Worm (Caenorhabditis elegans) whole organism, L4 larva: ENCODE measurements around the gene F26F4.9.

ENCODE experiments used
- dve-1 ChIP-seq: sonication (generic microtip); optimal IDR thresholded peaks from 2 replicates; lab custom pipeline; 2017; ENCODE audit warnings: antibody characterized with exemption, mild to moderate bottlenecking, missing genetic modification characterization, missing compliant biosample characterization; ENCODE audit not compliant: insufficient read depth
- fkh-10 ChIP-seq: fragments of 150-350 bp; optimal IDR thresholded peaks from 2 replicates; lab custom pipeline; 2014; ENCODE audit warnings: missing biosample characterization, missing genetic modification reagents, missing genetic modification characterization
- fos-1 ChIP-seq: fragments of 150-350 bp; optimal IDR thresholded peaks from 2 replicates; lab custom pipeline; 2014; ENCODE audit warnings: missing biosample characterization, missing genetic modification characterization
- hlh-30 ChIP-seq: sonication (generic microtip); optimal IDR thresholded peaks from 2 replicates; lab custom pipeline; 2017; ENCODE audit warnings: antibody characterized with exemption, mild to moderate bottlenecking, missing genetic modification characterization, missing compliant biosample characterization; ENCODE audit not compliant: insufficient read depth
- lin-13 ChIP-seq: fragments of 150-350 bp; optimal IDR thresholded peaks from 2 replicates; lab custom pipeline; 2014; ENCODE audit warnings: missing biosample characterization, missing genetic modification reagents, missing genetic modification characterization
- mdl-1 ChIP-seq, 2 experiments: fragments of 150-350 bp in 1 of 2; sonication (generic microtip) in 1 of 2; optimal IDR thresholded peaks; 2 replicates each; lab custom pipeline; 2014 to 2017; ENCODE audit warnings: missing biosample characterization in 2 of 2, missing genetic modification characterization in 2 of 2
- nhr-10 ChIP-seq: fragments of 150-350 bp; optimal IDR thresholded peaks from 2 replicates; lab custom pipeline; 2014; ENCODE audit warnings: missing biosample characterization, missing genetic modification characterization
- snpc-4 ChIP-seq: fragments of 150-350 bp; optimal IDR thresholded peaks from 2 replicates; lab custom pipeline; 2014; ENCODE audit warnings: missing biosample characterization, missing genetic modification characterization
- unc-130 ChIP-seq: sonication (generic microtip); optimal IDR thresholded peaks from 2 replicates; lab custom pipeline; 2016; ENCODE audit warnings: missing genetic modification reagents, missing genetic modification characterization, missing compliant biosample characterization

ce11 chrIII:4947352-4947751 is 35.0 kb upstream of the F26F4.9 start:
- TF ChIP-seq mdl-1 (tag; optimal IDR thresholded peaks at IDR 0.05; lab: Kevin White, UChicago): peak; percentile 11 to 34
- TF ChIP-seq fkh-10: no peak
- TF ChIP-seq unc-130 (GFP tag; lab: Kevin White, UChicago): no peak
- no peak for TF ChIP-seq lin-13 (GFP tag; lab: Kevin White, UChicago)
- no peak for TF ChIP-seq fos-1 (tag; lab: Kevin White, UChicago)
- no peak for TF ChIP-seq snpc-4
- no peak for TF ChIP-seq dve-1 (tag; lab: Kevin White, UChicago)
- TF ChIP-seq nhr-10: no peak
- TF ChIP-seq hlh-30 (tag; lab: Kevin White, UChicago): peak; percentile 82
